Fruit fly (Drosophila melanogaster) whole organism, embryonic: ENCODE results near the gene CG33258.
A peak's percentile ranks its signal among the peaks of the same experiment; 100 is the strongest.

Source experiments
- Abd-B ChIP-seq: fragments of 200-800 bp; sonication (Bioruptor generic); optimal IDR thresholded peaks from 2 replicates; lab custom pipeline; 2018; ENCODE audit warnings: missing biosample characterization, mild to moderate bottlenecking, missing genetic modification characterization, moderate library complexity
- CG16815 ChIP-seq: fragments of 200-800 bp; sonication (Bioruptor generic); optimal IDR thresholded peaks from 3 replicates; lab custom pipeline; 2017; ENCODE audit warnings: missing biosample characterization, mild to moderate bottlenecking, missing genetic modification characterization
- CG18476 ChIP-seq: fragments of 200-800 bp; sonication (Bioruptor generic); optimal IDR thresholded peaks from 2 replicates; lab custom pipeline; 2016; ENCODE audit warnings: missing biosample characterization, mild to moderate bottlenecking, missing genetic modification characterization
- CG31224 ChIP-seq: fragments of 200-800 bp; sonication (Bioruptor generic); IDR thresholded peaks from 2 replicates; pipeline ENCODE4 v1.3.6; 2022; ENCODE audit warnings: missing biosample characterization, missing genetic modification characterization
- CG3281 ChIP-seq: fragments of 200-800 bp; sonication (Bioruptor generic); optimal IDR thresholded peaks from 3 replicates; lab custom pipeline; 2017; ENCODE audit warnings: missing biosample characterization, mild to moderate bottlenecking, missing genetic modification characterization
- D19B ChIP-seq: fragments of 200-800 bp; sonication (Bioruptor generic); optimal IDR thresholded peaks from 2 replicates; lab custom pipeline; 2017; ENCODE audit warnings: missing biosample characterization, mild to moderate bottlenecking, missing genetic modification characterization
- GATAe ChIP-seq: fragments of 200-800 bp; sonication (Bioruptor generic); conservative IDR thresholded peaks from 2 replicates; pipeline ENCODE4 v1.3.6; 2022; ENCODE audit warnings: missing biosample characterization, missing genetic modification characterization
- Hr51 ChIP-seq, 2 experiments: fragments of 200-800 bp; sonication (Bioruptor generic); optimal IDR thresholded peaks; 2 replicates in 1 of 2; 3 replicates in 1 of 2; lab custom pipeline; 2016 to 2018; ENCODE audit warnings: missing biosample characterization in 2 of 2, missing genetic modification characterization in 2 of 2, mild to moderate bottlenecking in 1 of 2, moderate library complexity in 1 of 2
- Trl ChIP-seq, 3 experiments: fragments of >200 bp in 2 of 3; fragments of 200-800 bp in 1 of 3; sonication (Bioruptor generic) in 1 of 3; optimal IDR thresholded peaks; 2 replicates in 1 of 3; 3 replicates in 2 of 3; lab custom pipeline; 2016 to 2017; ENCODE audit warnings: missing biosample characterization in 1 of 3, missing genetic modification characterization in 1 of 3
- Usf ChIP-seq: fragments of 200-800 bp; sonication (Bioruptor generic); optimal IDR thresholded peaks from 2 replicates; lab custom pipeline; 2017; ENCODE audit warnings: missing genotype, missing biosample characterization, missing genetic modification characterization
- hth ChIP-seq: fragments of >200 bp; optimal IDR thresholded peaks from 2 replicates; lab custom pipeline; 2017; ENCODE audit warnings: inconsistent platforms
- lov ChIP-seq, 2 experiments: fragments of 200-800 bp in 1 of 2; fragments of >200 bp in 1 of 2; sonication (Bioruptor generic) in 1 of 2; IDR thresholded peaks in 1 of 2; optimal IDR thresholded peaks in 1 of 2; 2 replicates in 1 of 2; 3 replicates in 1 of 2; pipeline versions ENCODE4 v1.3.6 to Lab custom; 2017 to 2022; ENCODE audit warnings: missing biosample characterization in 1 of 2, missing genetic modification characterization in 1 of 2
- tap ChIP-seq: fragments of 200-800 bp; optimal IDR thresholded peaks from 3 replicates; lab custom pipeline; 2019; ENCODE audit warnings: missing biosample characterization, mild to moderate bottlenecking, missing genetic modification characterization, moderate library complexity
- zfh2 ChIP-seq: fragments of 200-800 bp; sonication (Bioruptor generic); optimal IDR thresholded peaks from 2 replicates; lab custom pipeline; 2016; ENCODE audit warnings: missing biosample characterization, missing genetic modification characterization

DNA sequence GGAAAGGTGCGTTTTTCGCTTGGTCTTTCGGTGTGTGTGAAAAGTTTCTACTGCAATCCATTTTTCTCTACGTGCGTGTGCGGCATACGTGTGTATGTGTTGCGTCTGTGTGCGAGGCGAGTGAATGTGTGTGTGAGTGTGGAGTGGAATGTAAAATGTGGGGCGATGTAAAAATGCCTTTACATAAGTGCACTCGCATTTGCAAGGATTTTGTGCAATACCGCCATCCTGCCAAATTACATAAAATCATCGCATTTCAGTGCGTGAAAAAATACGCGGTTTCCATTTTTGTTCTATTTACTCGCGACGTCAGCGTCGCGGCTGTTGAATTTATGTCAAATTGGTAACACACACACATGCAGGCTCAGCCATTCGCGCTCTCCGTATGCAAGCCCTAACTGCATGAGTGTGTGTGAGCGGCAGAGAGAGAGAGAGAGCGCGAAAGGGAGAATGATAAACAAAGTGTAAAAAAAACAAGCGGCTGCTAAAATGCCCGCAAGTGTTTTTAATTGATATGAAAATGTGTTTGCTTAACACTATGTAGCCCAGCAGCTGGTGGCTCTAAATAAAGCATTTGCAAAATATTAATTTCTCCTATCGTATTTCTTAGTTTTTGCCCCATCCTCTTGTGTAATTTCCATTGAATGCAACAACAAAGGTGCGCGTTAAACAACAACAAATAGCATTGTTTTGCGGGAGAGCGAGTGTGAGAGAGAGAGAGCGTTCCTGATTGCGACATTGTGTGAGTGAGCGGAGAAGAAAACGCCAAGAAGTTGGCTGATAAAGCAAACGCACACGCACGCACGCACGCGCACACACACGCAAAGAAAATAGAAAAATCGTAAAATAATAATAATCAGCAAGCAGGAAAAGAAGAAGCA lies 30.0 kb upstream of the CG33258 start:
- no peak for TF ChIP-seq zfh2
- no peak for TF ChIP-seq CG18476
- TF ChIP-seq Hr51 (GFP tag; optimal IDR thresholded peaks at IDR 0.05; lab: Kevin White, UChicago): no peak
- TF ChIP-seq hth (lab: Kevin White, UChicago): no peak
- peak; percentile 88 to 99 for TF ChIP-seq Trl (optimal IDR thresholded peaks at IDR 0.05; lab: Kevin White, UChicago)
- TF ChIP-seq Trl (GFP tag; optimal IDR thresholded peaks at IDR 0.05; lab: Kevin White, UChicago): peak; percentile 37
- TF ChIP-seq tap (tag; lab: Kevin White, UChicago): no peak
- TF ChIP-seq GATAe (GFP tag; lab: Robert Waterston, UW): peak; percentile 17; the same call in 1 of the 2 replicates
- no peak for TF ChIP-seq lov (optimal IDR thresholded peaks at IDR 0.05; lab: Kevin White, UChicago)
- no peak for TF ChIP-seq lov (GFP tag; IDR thresholded peaks at IDR 0.05; lab: Robert Waterston, UW)
- no peak for TF ChIP-seq CG3281 (GFP tag; lab: Kevin White, UChicago)
- TF ChIP-seq CG31224: no peak
- no peak for TF ChIP-seq CG16815 (GFP tag; lab: Kevin White, UChicago)
- TF ChIP-seq Abd-B (GFP tag; lab: Kevin White, UChicago): no peak
- TF ChIP-seq D19B (GFP tag; lab: Kevin White, UChicago): no peak
- TF ChIP-seq Usf (GFP tag; lab: Kevin White, UChicago): no peak
